Worm (Caenorhabditis elegans) whole organism, L4/young adult: ENCODE data around the gene glt-3.

Experiments used
- dao-5 ChIP-seq: sonication (generic microtip); optimal IDR thresholded peaks from 2 replicates; lab custom pipeline; 2016; ENCODE audit warnings: missing genotype, missing genetic modification characterization, moderate library complexity, missing compliant biosample characterization
- him-1 ChIP-seq: sonication (generic microtip); optimal IDR thresholded peaks from 2 replicates; lab custom pipeline; 2016; ENCODE audit warnings: missing genotype, missing genetic modification reagents, missing genetic modification characterization, missing compliant biosample characterization

ce11 chrIV:10111441-10111840 lies 18.6 kb upstream of the glt-3 start, which contains the start of gene spch-1:
- TF ChIP-seq him-1 (no peak), dao-5 (tag; lab: Kevin White, UChicago) (no peak)
